Worm (Caenorhabditis elegans) whole organism, L2 larva: ENCODE data around the gene M163.22.

ENCODE experiments used
- ama-1 ChIP-seq: fragments of 150-350 bp; optimal IDR thresholded peaks from 2 replicates; lab custom pipeline; 2018; ENCODE audit warnings: inconsistent platforms
- blmp-1 ChIP-seq: sonication (generic microtip); optimal IDR thresholded peaks from 2 replicates; lab custom pipeline; 2017; ENCODE audit warnings: missing genetic modification characterization, mild to moderate bottlenecking, missing compliant biosample characterization, antibody characterized with exemption, moderate library complexity; ENCODE audit not compliant: insufficient read depth
- ceh-16 ChIP-seq: fragments of 150-350 bp; optimal IDR thresholded peaks from 2 replicates; lab custom pipeline; 2014; ENCODE audit warnings: missing biosample characterization, missing genetic modification characterization
- fos-1 ChIP-seq: fragments of 150-350 bp; optimal IDR thresholded peaks from 2 replicates; lab custom pipeline; 2014; ENCODE audit warnings: missing biosample characterization, missing genetic modification characterization
- lsy-2 ChIP-seq, 2 experiments: fragments of 150-350 bp in 1 of 2; sonication (generic microtip) in 1 of 2; optimal IDR thresholded peaks; 2 replicates each; lab custom pipeline; 2014 to 2017; ENCODE audit warnings: missing biosample characterization in 2 of 2, missing genetic modification characterization in 2 of 2
- mdl-1 ChIP-seq, 2 experiments: fragments of 150-350 bp in 1 of 2; sonication (generic microtip) in 1 of 2; optimal IDR thresholded peaks; 2 replicates each; lab custom pipeline; 2017; ENCODE audit warnings: missing biosample characterization in 2 of 2, missing genetic modification characterization in 2 of 2
- nhr-11 ChIP-seq: fragments of 150-350 bp; optimal IDR thresholded peaks from 2 replicates; lab custom pipeline; 2014; ENCODE audit warnings: missing biosample characterization, missing genetic modification characterization
- nhr-129 ChIP-seq: fragments of 150-350 bp; optimal IDR thresholded peaks from 2 replicates; lab custom pipeline; 2014; ENCODE audit warnings: missing biosample characterization, missing genetic modification characterization
- nhr-23 ChIP-seq: fragments of 150-350 bp; optimal IDR thresholded peaks from 2 replicates; lab custom pipeline; 2014; ENCODE audit warnings: missing biosample characterization, missing genetic modification reagents, missing genetic modification characterization
- nhr-237 ChIP-seq: fragments of 150-350 bp; optimal IDR thresholded peaks from 2 replicates; lab custom pipeline; 2014; ENCODE audit warnings: missing biosample characterization, missing genetic modification characterization
- nhr-25 ChIP-seq: fragments of 150-350 bp; sonication (generic microtip); optimal IDR thresholded peaks from 3 replicates; lab custom pipeline; 2014; ENCODE audit warnings: missing biosample characterization, missing genetic modification characterization
- nhr-6 ChIP-seq: fragments of 150-350 bp; optimal IDR thresholded peaks from 2 replicates; lab custom pipeline; 2014; ENCODE audit warnings: missing biosample characterization, missing genetic modification characterization

ce11 chrX:14484827-14485226, 19.1 kb downstream of the M163.22 start, which contains the start of gene M163.8:
- no peak for TF ChIP-seq ceh-16
- no peak for TF ChIP-seq nhr-25 (tag; lab: Kevin White, UChicago)
- TF ChIP-seq blmp-1, result no peak
- no peak for TF ChIP-seq nhr-23
- TF ChIP-seq nhr-6 (tag; lab: Kevin White, UChicago), result no peak
- no peak for TF ChIP-seq nhr-11 (tag; lab: Kevin White, UChicago)
- TF ChIP-seq fos-1 (tag; lab: Kevin White, UChicago), result no peak
- TF ChIP-seq nhr-129, result no peak
- TF ChIP-seq nhr-237 (tag; lab: Kevin White, UChicago), result no peak
- TF ChIP-seq lsy-2 (tag; optimal IDR thresholded peaks at IDR 0.05; lab: Kevin White, UChicago), result no peak
- TF ChIP-seq ama-1, result no peak
- no peak for TF ChIP-seq mdl-1 (tag; optimal IDR thresholded peaks at IDR 0.05; lab: Kevin White, UChicago)
